Worm (Caenorhabditis elegans) whole organism, L2 larva: ENCODE results near the gene R04B5.6.

Source experiments
- crh-2 ChIP-seq: sonication (generic microtip); optimal IDR thresholded peaks from 2 replicates; lab custom pipeline; 2017; ENCODE audit warnings: missing biosample characterization, missing genetic modification characterization
- mdl-1 ChIP-seq, 2 experiments: fragments of 150-350 bp in 1 of 2; sonication (generic microtip) in 1 of 2; optimal IDR thresholded peaks; 2 replicates each; lab custom pipeline; 2017; ENCODE audit warnings: missing biosample characterization in 2 of 2, missing genetic modification characterization in 2 of 2
- snpc-4 ChIP-seq: fragments of 150-350 bp; optimal IDR thresholded peaks from 2 replicates; lab custom pipeline; 2014; ENCODE audit warnings: missing biosample characterization, missing genetic modification characterization
- unc-55 ChIP-seq: fragments of 150-350 bp; sonication (generic microtip); optimal IDR thresholded peaks from 3 replicates; lab custom pipeline; 2014; ENCODE audit warnings: missing biosample characterization, missing genetic modification reagents, missing genetic modification characterization

DNA sequence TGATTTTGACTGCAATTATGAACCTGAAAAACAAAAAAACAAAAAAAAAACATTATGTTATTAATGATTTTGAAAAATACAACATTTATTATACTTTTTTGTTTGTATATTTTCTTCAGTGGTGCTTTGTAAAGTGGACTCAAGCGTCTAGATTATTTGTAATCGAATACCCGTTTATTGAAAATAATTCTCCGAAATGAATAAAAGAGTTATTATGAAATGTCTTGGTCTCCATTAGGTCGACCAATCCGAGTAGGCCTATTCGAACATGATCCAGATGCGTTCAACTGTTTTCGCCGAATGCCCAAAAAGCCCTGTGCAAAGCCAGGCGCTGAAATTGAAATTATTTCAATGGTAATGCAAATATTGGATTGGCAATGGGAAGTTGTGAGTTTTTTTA is 32.5 kb downstream of the R04B5.6 start, which contains the start of gene C08B6.5:
- TF ChIP-seq mdl-1 (tag; optimal IDR thresholded peaks at IDR 0.05; lab: Kevin White, UChicago) (no peak), unc-55 (no peak), snpc-4 (tag; lab: Kevin White, UChicago) (no peak), crh-2 (tag; lab: Kevin White, UChicago) (no peak)
